Worm (Caenorhabditis elegans) whole organism, L1 larva: ENCODE results near the gene gen-1.
A peak's percentile ranks its signal among the peaks of the same experiment; 100 is the strongest.

Source experiments
- C04F5.9 ChIP-seq: sonication (generic microtip); optimal IDR thresholded peaks from 2 replicates; lab custom pipeline; 2016; ENCODE audit warnings: missing genetic modification characterization, missing compliant biosample characterization
- C16A3.4 ChIP-seq: fragments of 150-350 bp; optimal IDR thresholded peaks from 2 replicates; lab custom pipeline; 2014; ENCODE audit warnings: missing biosample characterization, missing genetic modification characterization
- F16B12.6 ChIP-seq: fragments of 150-350 bp; optimal IDR thresholded peaks from 2 replicates; lab custom pipeline; 2014; ENCODE audit warnings: missing biosample characterization, missing genetic modification characterization
- Y116A8C.19 ChIP-seq: sonication (generic microtip); optimal IDR thresholded peaks from 2 replicates; lab custom pipeline; 2016; ENCODE audit warnings: missing compliant biosample characterization, missing genetic modification characterization, borderline replicate concordance
- alr-1 ChIP-seq: fragments of 200-800 bp; sonication (Bioruptor generic); optimal IDR thresholded peaks from 2 replicates; lab custom pipeline; 2018; ENCODE audit warnings: borderline replicate concordance, mild to moderate bottlenecking, missing genetic modification characterization, missing compliant biosample characterization
- aly-2 ChIP-seq: fragments of 150-350 bp; optimal IDR thresholded peaks from 2 replicates; lab custom pipeline; 2014; ENCODE audit warnings: missing biosample characterization, missing genetic modification characterization
- ama-1 ChIP-seq: fragments of 150-350 bp; optimal IDR thresholded peaks from 2 replicates; lab custom pipeline; 2014
- blmp-1 ChIP-seq: fragments of 150-350 bp; optimal IDR thresholded peaks from 2 replicates; lab custom pipeline; 2014; ENCODE audit warnings: missing biosample characterization, missing genetic modification characterization
- ceh-63 ChIP-seq: fragments of 200-800 bp; sonication (Bioruptor generic); optimal IDR thresholded peaks from 2 replicates; lab custom pipeline; 2018; ENCODE audit warnings: mild to moderate bottlenecking, missing genetic modification characterization, missing compliant biosample characterization
- ceh-82 ChIP-seq, 3 experiments: fragments of 150-350 bp in 1 of 3; sonication (generic microtip) in 2 of 3; optimal IDR thresholded peaks; 2 replicates each; lab custom pipeline; 2014 to 2017; ENCODE audit warnings: missing biosample characterization in 3 of 3, missing genetic modification characterization in 3 of 3
- ceh-90 ChIP-seq: sonication (generic microtip); optimal IDR thresholded peaks from 2 replicates; lab custom pipeline; 2016; ENCODE audit warnings: missing genetic modification characterization, missing compliant biosample characterization
- dsc-1 ChIP-seq: sonication (generic microtip); optimal IDR thresholded peaks from 2 replicates; lab custom pipeline; 2016; ENCODE audit warnings: mild to moderate bottlenecking, missing genetic modification characterization, missing compliant biosample characterization
- efl-1 ChIP-seq, 4 experiments: fragments of 150-350 bp; optimal IDR thresholded peaks in 3 of 4; peaks in 1 of 4; 1 replicate in 1 of 4; 2 replicates in 3 of 4; lab custom pipeline; 2014; ENCODE audit warnings: missing biosample characterization in 2 of 4, missing genetic modification characterization in 2 of 4, missing genetic modification reagents in 2 of 4
- efl-3 ChIP-seq: fragments of 200-800 bp; sonication (Bioruptor generic); optimal IDR thresholded peaks from 2 replicates; lab custom pipeline; 2018; ENCODE audit warnings: mild to moderate bottlenecking, missing genetic modification characterization, missing compliant biosample characterization
- elt-2 ChIP-seq: sonication (generic microtip); optimal IDR thresholded peaks from 2 replicates; lab custom pipeline; 2016; ENCODE audit warnings: missing genetic modification characterization, mild to moderate bottlenecking, inconsistent platforms, missing compliant biosample characterization, missing genetic modification reagents
- ets-5 ChIP-seq: fragments of 200-800 bp; sonication (Bioruptor generic); IDR thresholded peaks from 2 replicates; pipeline ENCODE4 v1.3.6; 2022; ENCODE audit warnings: missing genetic modification characterization, missing compliant biosample characterization
- fkh-4 ChIP-seq: sonication (generic microtip); optimal IDR thresholded peaks from 2 replicates; lab custom pipeline; 2016; ENCODE audit warnings: missing compliant biosample characterization, missing genetic modification characterization, borderline replicate concordance
- fos-1 ChIP-seq: fragments of 150-350 bp; optimal IDR thresholded peaks from 2 replicates; lab custom pipeline; 2014; ENCODE audit warnings: missing biosample characterization, missing genetic modification characterization
- grh-1 ChIP-seq: fragments of 200-800 bp; sonication (Bioruptor generic); IDR thresholded peaks from 2 replicates; pipeline ENCODE4 v1.3.6; 2022; ENCODE audit warnings: missing genetic modification reagents, missing genetic modification characterization, missing compliant biosample characterization
- hlh-4 ChIP-seq: sonication (generic microtip); optimal IDR thresholded peaks from 2 replicates; lab custom pipeline; 2016; ENCODE audit warnings: mild to moderate bottlenecking, missing genetic modification characterization, missing compliant biosample characterization
- hpl-2 ChIP-seq: fragments of 150-350 bp; optimal IDR thresholded peaks from 2 replicates; lab custom pipeline; 2014; ENCODE audit warnings: missing biosample characterization, missing genetic modification reagents, missing genetic modification characterization
- irx-1 ChIP-seq: sonication (generic microtip); optimal IDR thresholded peaks from 2 replicates; lab custom pipeline; 2016; ENCODE audit warnings: missing genetic modification characterization, missing compliant biosample characterization
- isw-1 ChIP-seq: fragments of 200-800 bp; sonication (Bioruptor generic); IDR thresholded peaks from 2 replicates; pipeline ENCODE4 v1.3.6; 2022; ENCODE audit warnings: missing genetic modification characterization, missing compliant biosample characterization
- lin-13 ChIP-seq: fragments of 150-350 bp; optimal IDR thresholded peaks from 2 replicates; lab custom pipeline; 2014; ENCODE audit warnings: missing biosample characterization, missing genetic modification reagents, missing genetic modification characterization
- lin-14 ChIP-seq: fragments of 200-800 bp; sonication (Bioruptor generic); optimal IDR thresholded peaks from 2 replicates; lab custom pipeline; 2018; ENCODE audit warnings: mild to moderate bottlenecking, missing genetic modification characterization, moderate library complexity, missing compliant biosample characterization
- lin-35 ChIP-seq, 2 experiments: fragments of 150-350 bp; optimal IDR thresholded peaks; 2 replicates each; lab custom pipeline; 2014; ENCODE audit warnings: missing biosample characterization in 2 of 2, missing genetic modification characterization in 2 of 2, missing genetic modification reagents in 2 of 2
- lin-39 ChIP-seq: fragments of 150-350 bp; optimal IDR thresholded peaks from 2 replicates; lab custom pipeline; 2014; ENCODE audit warnings: missing biosample characterization, missing genetic modification reagents, missing genetic modification characterization
- lir-3 ChIP-seq: sonication (generic microtip); optimal IDR thresholded peaks from 2 replicates; lab custom pipeline; 2016; ENCODE audit warnings: mild to moderate bottlenecking, missing genetic modification characterization, moderate library complexity, missing compliant biosample characterization; ENCODE audit not compliant: poor library complexity
- nhr-12 ChIP-seq: sonication (generic microtip); optimal IDR thresholded peaks from 2 replicates; lab custom pipeline; 2017; ENCODE audit warnings: missing biosample characterization, missing genetic modification characterization
- nhr-19 ChIP-seq: fragments of 200-800 bp; sonication (Bioruptor generic); conservative IDR thresholded peaks from 2 replicates; pipeline ENCODE4 v1.3.6; 2022; ENCODE audit warnings: missing genetic modification characterization, missing compliant biosample characterization
- nhr-28 ChIP-seq: fragments of 150-350 bp; optimal IDR thresholded peaks from 2 replicates; lab custom pipeline; 2014; ENCODE audit warnings: missing biosample characterization, missing genetic modification characterization
- nhr-47 ChIP-seq: sonication (generic microtip); optimal IDR thresholded peaks from 2 replicates; lab custom pipeline; 2016; ENCODE audit warnings: mild to moderate bottlenecking, missing genetic modification characterization, moderate library complexity, missing compliant biosample characterization
- nhr-76 ChIP-seq: sonication (generic microtip); optimal IDR thresholded peaks from 2 replicates; lab custom pipeline; 2017; ENCODE audit warnings: missing biosample characterization, missing genetic modification characterization
- nhr-77 ChIP-seq: fragments of 150-350 bp; optimal IDR thresholded peaks from 2 replicates; lab custom pipeline; 2014; ENCODE audit warnings: missing biosample characterization, missing genetic modification characterization
- nhr-84 ChIP-seq: sonication (generic microtip); optimal IDR thresholded peaks from 2 replicates; lab custom pipeline; 2017; ENCODE audit warnings: missing biosample characterization, missing genetic modification characterization
- nhr-85 ChIP-seq: sonication (generic microtip); peaks from one replicate; lab custom pipeline; 2016; ENCODE audit warnings: missing genetic modification characterization, inconsistent platforms, missing compliant biosample characterization
- pax-3 ChIP-seq: fragments of 200-800 bp; sonication (Bioruptor generic); optimal IDR thresholded peaks from 2 replicates; lab custom pipeline; 2018; ENCODE audit warnings: mild to moderate bottlenecking, missing genetic modification characterization, moderate library complexity, missing compliant biosample characterization
- pqm-1 ChIP-seq: sonication (generic microtip); optimal IDR thresholded peaks from 3 replicates; lab custom pipeline; 2017; ENCODE audit warnings: missing biosample characterization, missing genetic modification characterization
- rnt-1 ChIP-seq: sonication (generic microtip); optimal IDR thresholded peaks from 2 replicates; lab custom pipeline; 2016; ENCODE audit warnings: mild to moderate bottlenecking, missing genetic modification characterization, moderate library complexity, missing compliant biosample characterization
- skn-1 ChIP-seq: fragments of 150-350 bp; optimal IDR thresholded peaks from 2 replicates; lab custom pipeline; 2014; ENCODE audit warnings: missing biosample characterization, missing genetic modification characterization
- sox-4 ChIP-seq: sonication (generic microtip); optimal IDR thresholded peaks from 2 replicates; lab custom pipeline; 2016; ENCODE audit warnings: missing genetic modification characterization, missing compliant biosample characterization
- sptf-1 ChIP-seq: fragments of 150-350 bp; optimal IDR thresholded peaks from 2 replicates; lab custom pipeline; 2014; ENCODE audit warnings: missing biosample characterization, missing genetic modification characterization
- unc-62 ChIP-seq: fragments of 150-350 bp; optimal IDR thresholded peaks from 2 replicates; lab custom pipeline; 2014; ENCODE audit warnings: missing biosample characterization, missing genetic modification reagents, missing genetic modification characterization
- unc-86 ChIP-seq: sonication (generic microtip); optimal IDR thresholded peaks from 2 replicates; lab custom pipeline; 2016; ENCODE audit warnings: missing genetic modification characterization, missing compliant biosample characterization
- xbp-1 ChIP-seq: sonication (generic microtip); optimal IDR thresholded peaks from 2 replicates; lab custom pipeline; 2016; ENCODE audit warnings: missing genetic modification characterization, missing compliant biosample characterization
- zip-4 ChIP-seq: fragments of 200-800 bp; sonication (Bioruptor generic); optimal IDR thresholded peaks from 2 replicates; lab custom pipeline; 2018; ENCODE audit warnings: mild to moderate bottlenecking, missing genetic modification characterization, moderate library complexity, missing compliant biosample characterization
- ztf-11 ChIP-seq, 2 experiments: sonication (generic microtip); optimal IDR thresholded peaks; 2 replicates each; lab custom pipeline; 2016 to 2017; ENCODE audit warnings: missing genetic modification characterization in 2 of 2, missing biosample characterization in 1 of 2, missing compliant biosample characterization in 1 of 2
- ztf-4 ChIP-seq: fragments of 150-350 bp; optimal IDR thresholded peaks from 2 replicates; lab custom pipeline; 2014; ENCODE audit warnings: missing biosample characterization, missing genetic modification characterization

gen-1 gene

DNA sequence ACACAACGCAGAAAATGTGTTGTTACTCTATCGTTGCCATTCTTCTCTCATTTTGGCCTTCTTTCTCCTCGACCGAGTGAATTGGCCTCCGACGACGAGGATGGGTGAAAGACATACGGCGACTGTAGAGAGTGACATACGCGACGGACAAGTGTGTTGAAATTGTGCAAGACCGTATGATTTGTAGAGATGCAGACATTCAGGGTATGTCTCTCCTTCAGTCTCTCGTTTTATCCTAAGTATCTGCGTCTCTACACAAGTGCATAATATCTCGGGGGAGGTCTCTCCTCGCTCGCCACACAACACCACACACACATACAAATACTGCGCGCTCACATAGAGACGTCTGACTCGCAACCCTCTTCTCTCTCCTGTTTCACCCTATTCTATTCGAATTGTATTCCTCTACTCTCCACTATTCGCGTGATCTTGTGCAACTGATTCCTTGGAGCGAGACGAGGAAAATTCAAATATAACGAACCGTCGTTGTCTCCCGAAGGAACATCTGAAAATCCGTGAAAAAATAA is 32.2 kb upstream of the gen-1 start, which contains the start of gene hmg-1.2 (continued):
- TF ChIP-seq ztf-4 (tag; lab: Kevin White, UChicago) (peak; percentile 77), aly-2 (peak; percentile 59), ama-1 (lab: Kevin White, UChicago) (no peak), zip-4 (GFP tag; lab: Kevin White, UChicago) (peak; percentile 61), Y116A8C.19 (tag; lab: Kevin White, UChicago) (no peak), nhr-84 (tag; lab: Kevin White, UChicago) (no peak), blmp-1 (peak; percentile 40), ztf-11 (tag; optimal IDR thresholded peaks at IDR 0.05; lab: Kevin White, UChicago) (peak in 1 of 2 experiments; percentile 52), fos-1 (tag; lab: Kevin White, UChicago) (peak; percentile 78), lir-3 (tag; lab: Kevin White, UChicago) (peak; percentile 58), hpl-2 (peak; percentile 68), efl-3 (no peak)

DNA sequence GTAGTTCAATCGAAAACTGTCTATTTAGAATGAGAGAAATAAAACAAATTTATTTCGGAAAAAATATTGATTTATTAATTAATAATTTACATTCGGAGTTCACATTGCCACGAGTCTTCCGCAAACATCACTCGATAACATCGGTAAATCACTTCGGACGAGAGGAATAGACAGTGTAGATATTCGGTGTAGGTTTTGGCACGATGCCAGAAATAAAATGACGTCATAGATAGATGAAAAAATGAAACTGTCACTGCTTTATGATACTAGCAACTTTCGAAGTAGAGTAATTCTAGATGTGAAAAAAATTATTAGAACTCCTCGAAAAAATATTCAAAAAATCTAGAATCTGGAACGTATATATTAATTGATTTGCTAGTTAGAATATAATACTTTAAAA is 31.5 kb upstream of the gen-1 start:
- no peak for TF ChIP-seq elt-2 (tag; lab: Kevin White, UChicago)
- no peak for TF ChIP-seq efl-1 (optimal IDR thresholded peaks at IDR 0.05; lab: Kevin White, UChicago)
- TF ChIP-seq efl-1 (GFP tag; optimal IDR thresholded peaks at IDR 0.05 in 1 of 2; lab: Kevin White, UChicago) = no peak
- TF ChIP-seq lin-13 (GFP tag; lab: Kevin White, UChicago) = peak; percentile 19
- peak; percentile 76 for TF ChIP-seq nhr-85
- TF ChIP-seq nhr-77 (tag; lab: Kevin White, UChicago) = no peak
- TF ChIP-seq xbp-1 (tag; lab: Kevin White, UChicago) = no peak
- no peak for TF ChIP-seq fos-1 (tag; lab: Kevin White, UChicago)
- TF ChIP-seq C16A3.4 (tag; lab: Kevin White, UChicago) = no peak
- TF ChIP-seq rnt-1 (tag; lab: Kevin White, UChicago) = peak; percentile 6
- no peak for TF ChIP-seq C04F5.9 (tag; lab: Kevin White, UChicago)
- no peak for TF ChIP-seq fkh-4 (tag; lab: Kevin White, UChicago)
- TF ChIP-seq ceh-90 (tag; lab: Kevin White, UChicago) = no peak

DNA sequence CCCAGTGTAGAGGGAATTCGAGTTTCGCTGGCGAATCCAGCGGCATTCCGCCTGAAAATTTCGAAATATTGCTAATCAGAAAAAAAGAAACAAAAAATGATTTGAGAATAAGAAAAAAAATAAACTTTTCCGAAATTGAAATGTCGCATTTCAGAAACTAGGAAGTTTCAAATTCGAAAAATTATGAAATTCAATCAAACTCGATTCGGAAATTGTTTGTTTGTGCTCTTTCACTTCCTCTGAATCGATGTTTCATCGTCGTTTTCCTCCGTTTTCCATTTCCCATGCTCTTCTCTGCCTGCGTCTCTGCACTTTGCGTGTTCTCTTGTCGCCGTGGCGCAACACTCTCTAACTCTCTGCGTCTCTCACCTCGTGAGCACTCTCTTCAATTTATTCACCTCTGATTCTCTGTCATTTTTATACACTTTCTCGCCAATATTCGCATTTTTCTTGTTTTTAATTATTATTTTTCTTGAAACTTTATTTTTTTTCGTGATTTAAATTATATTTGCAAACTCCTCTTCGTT is 30.4 kb upstream of the gen-1 start, which contains the start of gene C18F10.7:
Gene C18F10.7 (minus strand): TSS at position 51 of the 527 bp plus-strand sequence.
- TF ChIP-seq nhr-12 (tag; lab: Kevin White, UChicago) (no peak), C04F5.9 (tag; lab: Kevin White, UChicago) (peak; percentile 34), pqm-1 (tag; lab: Kevin White, UChicago) (no peak), grh-1 (GFP tag; lab: Robert Waterston, UW) (0 out of 2 replicates have a peak, but pooled peaks have one; percentile 8), nhr-85 (peak; percentile 70), alr-1 (no peak), sptf-1 (tag; lab: Kevin White, UChicago) (no peak), F16B12.6 (peak; percentile 16), unc-86 (tag; lab: Kevin White, UChicago) (peak; percentile 65), lir-3 (tag; lab: Kevin White, UChicago) (peak; percentile 37), dsc-1 (tag; lab: Kevin White, UChicago) (peak; percentile 66), skn-1 (no peak), lin-39 (tag; lab: Kevin White, UChicago) (peak; percentile 51), sox-4 (tag; lab: Kevin White, UChicago) (no peak), ceh-63 (GFP tag; lab: Kevin White, UChicago) (no peak), nhr-19 (peak; percentile 76), nhr-76 (tag; lab: Kevin White, UChicago) (no peak), irx-1 (tag; lab: Kevin White, UChicago) (peak; percentile 52), hlh-4 (tag; lab: Kevin White, UChicago) (no peak), nhr-28 (no peak), lin-13 (GFP tag; lab: Kevin White, UChicago) (no peak), pax-3 (tag; lab: Kevin White, UChicago) (no peak), isw-1 (GFP tag; lab: Robert Waterston, UW) (peak; percentile 30), ceh-82 (tag; optimal IDR thresholded peaks at IDR 0.05; lab: Kevin White, UChicago) (peak; percentile 37 to 64 (median 38)), zip-4 (GFP tag; lab: Kevin White, UChicago) (no peak), unc-62 (GFP tag; lab: Kevin White, UChicago) (no peak), hpl-2 (no peak), lin-14 (GFP tag; lab: Kevin White, UChicago) (peak; percentile 87), ets-5 (GFP tag; lab: Robert Waterston, UW) (no peak), nhr-47 (peak; percentile 73), lin-35 (GFP tag; optimal IDR thresholded peaks at IDR 0.05; lab: Kevin White, UChicago) (peak; percentile 55 to 63)
